Worm (Caenorhabditis elegans) whole organism, L3 larva: ENCODE measurements around the gene rps-18.
"Not testable (repeated sequence)": the region's sequence is repeated elsewhere in the genome, so short reads cannot be mapped to it uniquely, and the experiment has no call there.

Experiments used
- R02D3.7 ChIP-seq: fragments of 150-350 bp; optimal IDR thresholded peaks from 2 replicates; lab custom pipeline; 2014; ENCODE audit warnings: missing biosample characterization, missing genetic modification characterization
- aly-2 ChIP-seq: fragments of 150-350 bp; optimal IDR thresholded peaks from 2 replicates; lab custom pipeline; 2014; ENCODE audit warnings: missing biosample characterization, missing genetic modification characterization
- ama-1 ChIP-seq: fragments of 150-350 bp; optimal IDR thresholded peaks from 2 replicates; lab custom pipeline; 2018
- ceh-16 ChIP-seq: sonication (generic microtip); optimal IDR thresholded peaks from 2 replicates; lab custom pipeline; 2017; ENCODE audit warnings: missing biosample characterization, missing genetic modification characterization
- ceh-28 ChIP-seq: fragments of 150-350 bp; optimal IDR thresholded peaks from 2 replicates; lab custom pipeline; 2014; ENCODE audit warnings: missing biosample characterization, missing genetic modification reagents, missing genetic modification characterization
- ceh-9 ChIP-seq: sonication (generic microtip); optimal IDR thresholded peaks from 2 replicates; lab custom pipeline; 2018; ENCODE audit warnings: missing biosample characterization, missing genetic modification characterization
- daf-12 ChIP-seq: fragments of 150-350 bp; optimal IDR thresholded peaks from 2 replicates; lab custom pipeline; 2014; ENCODE audit warnings: missing biosample characterization, missing genetic modification reagents, missing genetic modification characterization
- egl-27 ChIP-seq: sonication (generic microtip); optimal IDR thresholded peaks from 4 replicates; lab custom pipeline; 2017; ENCODE audit warnings: missing biosample characterization, missing genetic modification reagents, missing genetic modification characterization
- egl-5 ChIP-seq: fragments of 150-350 bp; optimal IDR thresholded peaks from 2 replicates; lab custom pipeline; 2017; ENCODE audit warnings: missing biosample characterization, missing genetic modification reagents, missing genetic modification characterization, inconsistent platforms
- elt-1 ChIP-seq: fragments of 150-350 bp; optimal IDR thresholded peaks from 2 replicates; lab custom pipeline; 2014; ENCODE audit warnings: missing biosample characterization, missing genetic modification characterization
- elt-2 ChIP-seq: sonication (generic microtip); optimal IDR thresholded peaks from 2 replicates; lab custom pipeline; 2016; ENCODE audit warnings: missing genetic modification reagents, mild to moderate bottlenecking, missing genetic modification characterization, missing compliant biosample characterization
- elt-3 ChIP-seq, 3 experiments: fragments of 150-350 bp in 1 of 3; sonication (generic microtip) in 2 of 3; optimal IDR thresholded peaks; 2 replicates in 2 of 3; 4 replicates in 1 of 3; lab custom pipeline; 2014 to 2017; ENCODE audit warnings: missing biosample characterization in 3 of 3, missing genetic modification characterization in 3 of 3
- eor-1 ChIP-seq, 2 experiments: fragments of 150-350 bp; optimal IDR thresholded peaks; 2 replicates each; lab custom pipeline; 2014 to 2018; ENCODE audit warnings: missing biosample characterization in 2 of 2, missing genetic modification characterization in 2 of 2
- fkh-10 ChIP-seq: sonication (generic microtip); optimal IDR thresholded peaks from 2 replicates; lab custom pipeline; 2017; ENCODE audit warnings: missing biosample characterization, missing genetic modification reagents, missing genetic modification characterization
- fkh-2 ChIP-seq: fragments of 150-350 bp; optimal IDR thresholded peaks from 2 replicates; lab custom pipeline; 2014; ENCODE audit warnings: missing biosample characterization, missing genetic modification reagents, missing genetic modification characterization
- fos-1 ChIP-seq: fragments of 150-350 bp; optimal IDR thresholded peaks from 2 replicates; lab custom pipeline; 2014; ENCODE audit warnings: missing biosample characterization, missing genetic modification characterization
- lin-15B ChIP-seq: fragments of 150-350 bp; optimal IDR thresholded peaks from 2 replicates; lab custom pipeline; 2014; ENCODE audit warnings: missing biosample characterization, missing genetic modification characterization
- lsy-12 ChIP-seq: sonication (generic microtip); optimal IDR thresholded peaks from 2 replicates; lab custom pipeline; 2016; ENCODE audit warnings: mild to moderate bottlenecking, missing genetic modification characterization, missing compliant biosample characterization
- mdl-1 ChIP-seq: fragments of 150-350 bp; optimal IDR thresholded peaks from 2 replicates; lab custom pipeline; 2014; ENCODE audit warnings: missing biosample characterization, missing genetic modification characterization
- nfya-1 ChIP-seq: sonication (generic microtip); optimal IDR thresholded peaks from 2 replicates; lab custom pipeline; 2017; ENCODE audit warnings: missing genetic modification characterization, mild to moderate bottlenecking, missing compliant biosample characterization, antibody characterized with exemption, moderate library complexity; ENCODE audit not compliant: insufficient read depth
- nhr-11 ChIP-seq: fragments of 150-350 bp; optimal IDR thresholded peaks from 2 replicates; lab custom pipeline; 2014; ENCODE audit warnings: missing biosample characterization, missing genetic modification characterization
- nhr-237 ChIP-seq: fragments of 150-350 bp; optimal IDR thresholded peaks from 2 replicates; lab custom pipeline; 2014; ENCODE audit warnings: missing biosample characterization, missing genetic modification characterization
- nhr-25 ChIP-seq: sonication (generic microtip); optimal IDR thresholded peaks from 2 replicates; lab custom pipeline; 2017; ENCODE audit warnings: missing biosample characterization, missing genetic modification characterization
- nhr-43 ChIP-seq: sonication (generic microtip); optimal IDR thresholded peaks from 2 replicates; lab custom pipeline; 2016; ENCODE audit warnings: mild to moderate bottlenecking, missing genetic modification characterization, missing compliant biosample characterization; ENCODE audit not compliant: poor library complexity, severe bottlenecking
- nhr-67 ChIP-seq: fragments of 150-350 bp; optimal IDR thresholded peaks from 2 replicates; lab custom pipeline; 2014; ENCODE audit warnings: missing biosample characterization, missing genetic modification characterization
- pha-4 ChIP-seq: fragments of 150-350 bp; optimal IDR thresholded peaks from 2 replicates; lab custom pipeline; 2014; ENCODE audit warnings: missing biosample characterization, missing genetic modification reagents, missing genetic modification characterization
- pqm-1 ChIP-seq: fragments of 150-350 bp; optimal IDR thresholded peaks from 2 replicates; lab custom pipeline; 2017; ENCODE audit warnings: missing biosample characterization, missing genetic modification characterization, inconsistent platforms
- sea-2 ChIP-seq: fragments of 150-350 bp; sonication (generic microtip); optimal IDR thresholded peaks from 4 replicates; lab custom pipeline; 2014; ENCODE audit warnings: missing biosample characterization, missing genetic modification reagents, missing genetic modification characterization
- skn-1 ChIP-seq: fragments of 150-350 bp; optimal IDR thresholded peaks from 2 replicates; lab custom pipeline; 2014; ENCODE audit warnings: missing biosample characterization, missing genetic modification characterization
- snpc-4 ChIP-seq: fragments of 150-350 bp; optimal IDR thresholded peaks from 2 replicates; lab custom pipeline; 2014; ENCODE audit warnings: missing biosample characterization, missing genetic modification characterization
- ztf-4 ChIP-seq: fragments of 150-350 bp; optimal IDR thresholded peaks from 2 replicates; lab custom pipeline; 2014; ENCODE audit warnings: missing biosample characterization, missing genetic modification characterization

Gene rps-18

DNA sequence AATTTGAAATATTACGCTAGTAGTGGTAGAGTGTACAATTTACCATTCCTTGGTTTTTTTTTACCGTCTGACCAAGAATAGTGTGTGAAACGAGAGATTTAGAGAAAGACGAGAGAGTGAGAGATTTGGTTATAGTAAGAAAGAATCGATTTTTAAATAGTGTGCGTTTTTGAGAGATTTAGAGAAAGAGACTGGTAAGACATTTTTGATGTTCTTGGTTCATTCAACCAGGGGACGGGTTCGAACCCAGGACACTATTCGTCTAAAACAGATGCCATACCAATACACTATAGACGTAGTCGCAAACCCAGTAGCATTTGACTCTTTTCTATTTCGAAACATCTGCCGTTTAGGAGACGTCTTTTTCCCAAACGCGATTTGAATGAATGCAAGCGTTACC, 12.6 kb downstream of the rps-18 start (continued):
- TF ChIP-seq egl-27 (tag; lab: Kevin White, UChicago), result peak; percentile 64
- no peak for TF ChIP-seq mdl-1 (tag; lab: Kevin White, UChicago)
- no peak for TF ChIP-seq ceh-9 (tag; lab: Kevin White, UChicago)
- peak; percentile 23 for TF ChIP-seq pha-4
- peak; percentile 13 for TF ChIP-seq ama-1 (lab: Kevin White, UChicago)
- peak; percentile 14 for TF ChIP-seq nhr-67 (tag; lab: Kevin White, UChicago)
- TF ChIP-seq sea-2 (GFP tag; lab: Kevin White, UChicago), result no peak
- TF ChIP-seq aly-2 (tag; lab: Kevin White, UChicago), result peak; percentile 43
- no peak for TF ChIP-seq elt-3 (tag; optimal IDR thresholded peaks at IDR 0.05; lab: Kevin White, UChicago)
- TF ChIP-seq nfya-1 (tag; lab: Kevin White, UChicago), result peak; percentile 76
- TF ChIP-seq elt-2 (tag; lab: Kevin White, UChicago), result peak; percentile 31
- TF ChIP-seq ceh-28 (tag; lab: Kevin White, UChicago), result peak; percentile 91
- TF ChIP-seq lsy-12 (tag; lab: Kevin White, UChicago), result no peak
- no peak for TF ChIP-seq ztf-4 (tag; lab: Kevin White, UChicago)
- TF ChIP-seq fkh-10 (GFP tag; lab: Kevin White, UChicago), result no peak
- TF ChIP-seq R02D3.7 (tag; lab: Kevin White, UChicago), result peak; percentile 68
- no peak for TF ChIP-seq nhr-11 (tag; lab: Kevin White, UChicago)
- TF ChIP-seq pqm-1 (tag; lab: Kevin White, UChicago), result no peak

DNA sequence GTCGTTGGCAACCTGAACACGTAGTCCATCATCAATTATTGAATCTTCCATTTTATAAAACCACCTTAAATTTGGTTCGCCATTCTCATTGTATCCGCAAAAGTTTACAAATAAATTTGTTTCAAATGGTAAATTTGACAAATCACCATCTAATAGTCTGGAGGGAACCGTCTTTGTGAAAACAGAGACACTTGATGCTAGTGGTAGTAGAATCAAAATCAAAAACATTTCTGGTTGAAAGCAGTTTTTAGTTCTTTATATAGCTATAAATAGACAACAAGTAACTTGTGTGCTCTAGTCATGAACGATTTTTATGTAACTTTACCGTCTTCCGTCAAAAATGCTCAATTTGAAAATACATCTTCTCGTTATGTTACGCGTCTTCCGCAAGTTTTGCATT, 17.6 kb downstream of the rps-18 start, which contains the start of gene Y57G11C.20:
TSS of gene Y57G11C.20 (plus strand) at position 301 of the 400 bp plus-strand sequence.
- TF ChIP-seq mdl-1, ceh-28, fkh-2 (tag; lab: Kevin White, UChicago): not testable (repeated sequence)
- TF ChIP-seq, all 47 proteins: peak for 0; not testable (repeated sequence) for 47

DNA sequence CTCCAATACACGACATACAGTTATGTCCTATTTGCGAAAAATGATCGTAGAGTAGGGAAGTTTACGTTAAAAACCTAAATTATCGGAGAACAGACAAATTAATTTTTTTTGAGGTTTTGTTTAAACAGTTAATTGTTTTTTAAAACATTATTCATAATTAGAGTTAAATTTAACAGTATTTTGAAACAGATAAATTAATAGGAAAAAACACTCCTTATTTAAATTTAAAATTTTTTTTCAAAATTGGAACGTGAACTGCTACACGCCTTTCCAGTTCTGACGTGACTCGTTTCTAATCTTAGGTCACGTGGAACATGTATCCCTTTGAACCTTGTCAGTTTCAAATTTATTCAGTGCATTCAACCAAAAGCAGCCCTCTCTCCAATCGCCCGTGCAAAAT, 28.2 kb downstream of the rps-18 start, which contains the start of gene Y57G11C.52:
TSS of gene Y57G11C.52 (plus strand) at position 301 of the 400 bp plus-strand sequence.
- TF ChIP-seq nhr-43 (tag; lab: Kevin White, UChicago) (no peak), R02D3.7 (tag; lab: Kevin White, UChicago) (no peak), egl-5 (tag; lab: Kevin White, UChicago) (no peak), nhr-237 (tag; lab: Kevin White, UChicago) (no peak), daf-12 (tag; lab: Kevin White, UChicago) (no peak), sea-2 (GFP tag; lab: Kevin White, UChicago) (no peak), lin-15B (tag; lab: Kevin White, UChicago) (no peak), elt-1 (tag; lab: Kevin White, UChicago) (no peak), ceh-16 (no peak), ztf-4 (tag; lab: Kevin White, UChicago) (no peak), pqm-1 (tag; lab: Kevin White, UChicago) (no peak), ceh-9 (tag; lab: Kevin White, UChicago) (no peak), aly-2 (tag; lab: Kevin White, UChicago) (no peak), pha-4 (no peak), nfya-1 (tag; lab: Kevin White, UChicago) (no peak), nhr-25 (tag; lab: Kevin White, UChicago) (no peak)

DNA sequence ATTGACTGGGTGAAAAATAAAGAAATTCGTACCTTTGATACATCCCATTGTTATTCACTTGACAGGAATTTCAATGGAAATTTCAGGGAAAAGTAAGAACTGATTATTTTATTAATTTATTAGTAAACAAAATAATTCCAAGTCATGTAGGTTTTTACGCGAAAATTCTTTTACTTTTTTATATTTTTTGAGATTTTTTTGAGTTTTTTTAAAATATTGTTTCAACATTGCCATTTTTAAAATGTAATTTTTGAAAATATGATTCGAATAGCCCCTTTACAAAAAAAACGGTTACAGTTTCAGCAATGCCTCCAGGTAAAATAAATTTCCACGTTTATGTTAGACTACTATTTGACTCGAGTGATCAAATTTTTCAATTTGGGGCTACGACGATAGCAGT, 36.2 kb downstream of the rps-18 start, which contains the start of gene Y57G11C.23:
TSS of gene Y57G11C.23 (minus strand) at position 101 of the 400 bp plus-strand sequence.
- TF ChIP-seq elt-3 (tag; optimal IDR thresholded peaks at IDR 0.05; lab: Kevin White, UChicago) (no peak), ceh-16 (no peak), fos-1 (no peak), skn-1 (no peak)

DNA sequence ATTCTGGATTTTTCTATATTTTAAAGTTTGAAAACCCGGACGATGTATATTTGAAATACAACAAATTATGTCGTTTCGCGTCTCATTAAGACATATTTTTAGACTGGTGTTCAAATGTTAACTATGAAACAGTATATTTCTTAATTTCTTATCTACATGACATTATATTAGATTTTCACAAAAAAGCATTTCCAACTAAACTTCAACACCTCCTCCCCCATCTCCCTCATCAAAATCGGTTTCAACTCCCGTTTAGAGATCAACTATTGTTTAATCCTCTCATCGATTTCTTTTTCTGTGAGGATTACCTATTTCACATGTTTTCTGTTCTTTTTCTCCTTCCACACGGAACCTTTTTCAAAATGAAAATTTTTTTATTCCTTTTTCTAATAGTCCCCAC, 36.7 kb downstream of the rps-18 start, which contains the start of gene Y57G11C.38:
TSS of gene Y57G11C.38 (plus strand) at position 301 of the 400 bp plus-strand sequence.
- no peak for TF ChIP-seq snpc-4 (tag; lab: Kevin White, UChicago)
- TF ChIP-seq eor-1 (tag; optimal IDR thresholded peaks at IDR 0.05; lab: Kevin White, UChicago), result no peak
